Fruit fly (Drosophila melanogaster): ENCODE results near the gene CG10621.

CG10621 gene

dm6 chr2L:18954255-18954715 is at the start of gene CG10621:
Gene CG10621 (minus strand): TSS chr2L:18954431.
- TF ChIP-seq dl (GFP tag; optimal IDR thresholded peaks at IDR 0.05; ENCODE audit: insufficient read depth in 1 of 2, partially characterized antibody in 2 of 2) (no peak), sv (GFP tag; optimal IDR thresholded peaks at IDR 0.05) (no peak), N (GFP tag; optimal IDR thresholded peaks at IDR 0.05) (no peak), CG32264 (GFP tag; optimal IDR thresholded peaks at IDR 0.05) (no peak), rgr (GFP tag; optimal IDR thresholded peaks at IDR 0.05) (no peak), Sp1 (GFP tag; optimal IDR thresholded peaks at IDR 0.05) (no peak), OdsH (GFP tag; optimal IDR thresholded peaks at IDR 0.05) (no peak), jim (GFP tag; optimal IDR thresholded peaks at IDR 0.05) (no peak), Abd-B (GFP tag; optimal IDR thresholded peaks at IDR 0.05) (no peak), br (GFP tag; optimal IDR thresholded peaks at IDR 0.05) (peak; percentile 65), fru (GFP tag; optimal IDR thresholded peaks at IDR 0.05) (no peak), Mio (GFP tag; optimal IDR thresholded peaks at IDR 0.05) (no peak), h (GFP tag; optimal IDR thresholded peaks at IDR 0.05) (peak; percentile 34), CrebA (GFP tag; optimal IDR thresholded peaks at IDR 0.05; ENCODE audit: borderline replicate concordance) (no peak), Hr83 (GFP tag; optimal IDR thresholded peaks at IDR 0.05; ENCODE audit: poor library complexity, severe bottlenecking) (peak; percentile 19), sage (GFP tag; optimal IDR thresholded peaks at IDR 0.05) (peak; percentile 18), Jra (GFP tag; optimal IDR thresholded peaks at IDR 0.05) (no peak), pan (optimal IDR thresholded peaks at IDR 0.05) (no peak), Vsx2 (GFP tag; optimal IDR thresholded peaks at IDR 0.05; ENCODE audit: partially characterized antibody) (no peak), brk (GFP tag; optimal IDR thresholded peaks at IDR 0.05) (no peak), Dif (GFP tag; optimal IDR thresholded peaks at IDR 0.05; ENCODE audit: partially characterized antibody) (peak; percentile 18), Hnf4 (GFP tag; optimal IDR thresholded peaks at IDR 0.05) (peak; percentile 65), Rel (GFP tag; optimal IDR thresholded peaks at IDR 0.05) (peak; percentile 37), Rel (tag; optimal IDR thresholded peaks at IDR 0.05) (peak; percentile 68)

- TF ChIP-seq h (GFP tag; optimal IDR thresholded peaks at IDR 0.05) (peak; percentile 63), HLH106 (tag; optimal IDR thresholded peaks at IDR 0.05) (peak; percentile 57), psq (GFP tag; optimal IDR thresholded peaks at IDR 0.05) (peak; percentile 41), rgr (GFP tag; optimal IDR thresholded peaks at IDR 0.05) (peak; percentile 68), Jra (GFP tag; optimal IDR thresholded peaks at IDR 0.05) (no peak), sv (GFP tag; optimal IDR thresholded peaks at IDR 0.05) (peak; percentile 22), ey (GFP tag; optimal IDR thresholded peaks at IDR 0.05) (no peak), OdsH (GFP tag; optimal IDR thresholded peaks at IDR 0.05) (peak; percentile 60), Sp1 (GFP tag; optimal IDR thresholded peaks at IDR 0.05) (peak; percentile 50), Hr83 (GFP tag; optimal IDR thresholded peaks at IDR 0.05; ENCODE audit: poor library complexity, severe bottlenecking) (peak; percentile 39), Hr78 (GFP tag; optimal IDR thresholded peaks at IDR 0.05) (no peak), foxo (GFP tag; optimal IDR thresholded peaks at IDR 0.05) (peak in 1 of 2 experiments; percentile 32)
These were observed 48.7 kb upstream of the CG10621 start, which contains the start of gene CG31793 for dm6 chr2L:19002959-19003371. Gene CG31793 (plus strand): TSS chr2L:19003367.

dm6 chr2L:19002468-19002867 is 48.2 kb upstream of the CG10621 start:
- no peak for TF ChIP-seq Vsx2 (GFP tag; optimal IDR thresholded peaks at IDR 0.05; ENCODE audit: partially characterized antibody)
- TF ChIP-seq Abd-B (GFP tag; optimal IDR thresholded peaks at IDR 0.05), result no peak
- TF ChIP-seq HLH106 (tag; optimal IDR thresholded peaks at IDR 0.05), result no peak
- TF ChIP-seq usp (GFP tag; optimal IDR thresholded peaks at IDR 0.05), result no peak
- TF ChIP-seq pan (optimal IDR thresholded peaks at IDR 0.05), result no peak
- TF ChIP-seq Sp1 (GFP tag; optimal IDR thresholded peaks at IDR 0.05), result no peak
- no peak for TF ChIP-seq sage (GFP tag; optimal IDR thresholded peaks at IDR 0.05)
- no peak for TF ChIP-seq Jra (GFP tag; optimal IDR thresholded peaks at IDR 0.05)
- TF ChIP-seq dmrt93B (GFP tag; optimal IDR thresholded peaks at IDR 0.05), result no peak
- no peak for TF ChIP-seq Hr83 (GFP tag; optimal IDR thresholded peaks at IDR 0.05; ENCODE audit: poor library complexity, severe bottlenecking)
- TF ChIP-seq Myc (optimal IDR thresholded peaks at IDR 0.05), result no peak

- no peak for TF ChIP-seq br (GFP tag; optimal IDR thresholded peaks at IDR 0.05)
- TF ChIP-seq Rel (GFP tag; optimal IDR thresholded peaks at IDR 0.05), result no peak
- TF ChIP-seq Rel (tag; optimal IDR thresholded peaks at IDR 0.05), result no peak
- no peak for TF ChIP-seq dsf (GFP tag; optimal IDR thresholded peaks at IDR 0.05; ENCODE audit: borderline replicate concordance)
- TF ChIP-seq jim (GFP tag; optimal IDR thresholded peaks at IDR 0.05), result no peak
- no peak for TF ChIP-seq ey (GFP tag; optimal IDR thresholded peaks at IDR 0.05)
- no peak for TF ChIP-seq Dfd (GFP tag; optimal IDR thresholded peaks at IDR 0.05)
- no peak for TF ChIP-seq Sp1 (GFP tag; optimal IDR thresholded peaks at IDR 0.05)
- no peak for TF ChIP-seq Hr83 (GFP tag; optimal IDR thresholded peaks at IDR 0.05; ENCODE audit: poor library complexity, severe bottlenecking)
- no peak for TF ChIP-seq CrebA (GFP tag; optimal IDR thresholded peaks at IDR 0.05; ENCODE audit: borderline replicate concordance)
- no peak for TF ChIP-seq rgr (GFP tag; optimal IDR thresholded peaks at IDR 0.05)
- no peak for TF ChIP-seq Mio (GFP tag; optimal IDR thresholded peaks at IDR 0.05)
- TF ChIP-seq Dif (GFP tag; optimal IDR thresholded peaks at IDR 0.05; ENCODE audit: partially characterized antibody), result no peak
- no peak for TF ChIP-seq OdsH (GFP tag; optimal IDR thresholded peaks at IDR 0.05)
- TF ChIP-seq N (GFP tag; optimal IDR thresholded peaks at IDR 0.05), result no peak
- TF ChIP-seq dmrt93B (GFP tag; optimal IDR thresholded peaks at IDR 0.05), result no peak
- TF ChIP-seq foxo (GFP tag; optimal IDR thresholded peaks at IDR 0.05), result no peak
- no peak for TF ChIP-seq CG9705 (GFP tag; optimal IDR thresholded peaks at IDR 0.05)
- no peak for TF ChIP-seq dl (GFP tag; optimal IDR thresholded peaks at IDR 0.05; ENCODE audit: insufficient read depth in 1 of 2, partially characterized antibody in 2 of 2)
- TF ChIP-seq h (GFP tag; optimal IDR thresholded peaks at IDR 0.05), result no peak
These were observed 42.9 kb upstream of the CG10621 start, which contains the start of gene CG31792 for dm6 chr2L:18997148-18997547. Gene CG31792 (plus strand): TSS chr2L:18997448.
